Fruit fly (Drosophila melanogaster) Kc167 (cell line): ENCODE measurements around the gene CG43138.

Experiments
- Myc ChIP-seq: fragments of >200 bp; optimal IDR thresholded peaks from 2 replicates; lab custom pipeline; 2017; ENCODE audit warnings: missing external identifiers
- Sin3A ChIP-seq: fragments of >200 bp; optimal IDR thresholded peaks from 2 replicates; lab custom pipeline; 2018; ENCODE audit warnings: missing external identifiers
- h ChIP-seq: fragments of >200 bp; optimal IDR thresholded peaks from 3 replicates; lab custom pipeline; 2018; ENCODE audit warnings: missing external identifiers
- insv ChIP-seq: fragments of >200 bp; optimal IDR thresholded peaks from 3 replicates; lab custom pipeline; 2018; ENCODE audit warnings: missing external identifiers
- psq ChIP-seq: fragments of >200 bp; optimal IDR thresholded peaks from 2 replicates; lab custom pipeline; 2017; ENCODE audit warnings: missing external identifiers
- ttk ChIP-seq: sonication (Bioruptor generic); optimal IDR thresholded peaks from 2 replicates; lab custom pipeline; 2017; ENCODE audit warnings: missing external identifiers

dm6 chrX:7537829-7538228 lies 9.7 kb downstream of the CG43138 start:
- TF ChIP-seq Myc, result no peak
- no peak for TF ChIP-seq Sin3A (lab: Kevin White, UChicago)
- TF ChIP-seq psq (lab: Kevin White, UChicago), result no peak
- TF ChIP-seq insv (lab: Kevin White, UChicago), result no peak
- no peak for TF ChIP-seq ttk (lab: Kevin White, UChicago)
- no peak for TF ChIP-seq h (lab: Kevin White, UChicago)
